Fruit fly (Drosophila melanogaster) S2 (cell line): ENCODE results near the gene Elp3.

ENCODE experiments used
- CG8478 ChIP-seq: fragments of >200 bp; optimal IDR thresholded peaks from 2 replicates; lab custom pipeline; 2018
- CTCF ChIP-seq, 2 experiments: fragments of >200 bp; optimal IDR thresholded peaks; 2 replicates each; lab custom pipeline; 2018

DNA sequence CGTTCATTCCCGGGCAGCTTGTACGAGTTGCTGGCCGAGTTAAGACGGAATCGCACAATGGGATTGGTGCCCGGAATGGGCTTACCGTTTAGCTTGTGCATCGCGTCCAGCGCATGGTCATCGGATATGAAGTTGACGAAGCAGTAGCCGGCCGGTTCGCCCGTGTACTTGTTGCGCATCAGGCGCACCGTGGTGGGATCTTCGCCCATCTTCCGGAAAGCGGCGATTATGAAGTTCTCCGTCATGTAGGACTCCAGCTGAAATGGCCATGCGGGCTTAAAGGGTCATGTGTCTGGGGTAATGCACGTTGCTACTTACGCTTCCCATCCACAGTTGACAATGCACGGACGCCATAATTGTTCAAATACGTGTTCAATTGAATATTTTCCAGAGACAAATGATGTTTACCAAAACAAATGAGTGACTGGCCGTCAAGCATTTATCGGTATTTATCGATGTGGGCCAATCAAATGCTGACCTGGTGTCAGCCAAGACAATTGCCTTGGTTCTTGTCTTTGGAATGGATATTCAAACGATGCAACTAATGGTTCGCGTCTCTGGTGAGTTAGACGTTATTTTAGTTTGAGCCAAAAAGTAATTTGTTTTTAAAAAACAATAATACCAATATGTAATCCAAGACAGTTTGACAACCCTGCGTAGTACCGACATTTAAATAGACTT lies 9.6 kb downstream of the Elp3 start, which contains the start of the genes Secp43 and ND-B8:
- TF ChIP-seq CG8478 (lab: Kevin White, UChicago) (no peak), CTCF (optimal IDR thresholded peaks at IDR 0.05; lab: Kevin White, UChicago) (peak; percentile 57 to 70)
